Worm (Caenorhabditis elegans): ENCODE data around the gene gst-8.

DNA sequence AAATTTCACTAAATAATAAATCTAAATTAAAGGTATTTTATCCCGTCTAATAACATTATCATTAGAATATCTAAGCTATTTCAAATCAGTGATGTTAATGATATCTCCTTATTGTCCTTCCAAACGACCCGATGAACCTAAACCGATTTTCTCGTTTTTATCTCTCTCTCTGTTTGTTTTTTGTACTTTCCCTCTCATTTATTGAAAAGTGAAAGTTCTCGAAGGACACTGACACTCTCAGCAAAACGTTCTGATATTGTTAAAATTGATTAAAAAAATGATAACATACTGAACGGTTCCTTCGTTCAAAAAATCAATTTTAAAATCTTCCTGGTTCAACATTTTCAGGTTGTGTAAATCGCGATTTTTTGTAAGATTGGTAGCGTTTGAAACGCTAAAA, 7.4 kb upstream of the gst-8 start, which contains the start of gene F11G11.13:
- TF ChIP-seq C34F6.9 (tag; optimal IDR thresholded peaks at IDR 0.05) (no peak), fos-1 (tag; optimal IDR thresholded peaks at IDR 0.05) (no peak), nhr-23 (tag; optimal IDR thresholded peaks at IDR 0.05) (no peak), unc-62 (GFP tag; optimal IDR thresholded peaks at IDR 0.05) (no peak), ztf-11 (tag; optimal IDR thresholded peaks at IDR 0.05) (no peak), lsy-2 (tag; optimal IDR thresholded peaks at IDR 0.05) (no peak), nhr-11 (tag; optimal IDR thresholded peaks at IDR 0.05) (no peak), ama-1 (optimal IDR thresholded peaks at IDR 0.05) (no peak), R02D3.7 (tag; optimal IDR thresholded peaks at IDR 0.05) (no peak), F13H6.1 (tag; optimal IDR thresholded peaks at IDR 0.05) (no peak), unc-55 (GFP tag; optimal IDR thresholded peaks at IDR 0.05) (no peak), ZK546.5 (tag; optimal IDR thresholded peaks at IDR 0.05) (no peak), aly-2 (tag; optimal IDR thresholded peaks at IDR 0.05) (no peak)
